Worm (Caenorhabditis elegans) whole organism, L3 larva: ENCODE measurements around the gene try-11.
"Not testable (repeated sequence)": the region's sequence is repeated elsewhere in the genome, so short reads cannot be mapped to it uniquely, and the experiment has no call there.

Experiments used
- R02D3.7 ChIP-seq: fragments of 150-350 bp; optimal IDR thresholded peaks from 2 replicates; lab custom pipeline; 2014; ENCODE audit warnings: missing biosample characterization, missing genetic modification characterization
- aly-2 ChIP-seq: fragments of 150-350 bp; optimal IDR thresholded peaks from 2 replicates; lab custom pipeline; 2014; ENCODE audit warnings: missing biosample characterization, missing genetic modification characterization
- ama-1 ChIP-seq: fragments of 150-350 bp; optimal IDR thresholded peaks from 2 replicates; lab custom pipeline; 2018
- ceh-16 ChIP-seq: sonication (generic microtip); optimal IDR thresholded peaks from 2 replicates; lab custom pipeline; 2017; ENCODE audit warnings: missing biosample characterization, missing genetic modification characterization
- ceh-28 ChIP-seq: fragments of 150-350 bp; optimal IDR thresholded peaks from 2 replicates; lab custom pipeline; 2014; ENCODE audit warnings: missing biosample characterization, missing genetic modification reagents, missing genetic modification characterization
- ceh-9 ChIP-seq: sonication (generic microtip); optimal IDR thresholded peaks from 2 replicates; lab custom pipeline; 2018; ENCODE audit warnings: missing biosample characterization, missing genetic modification characterization
- daf-12 ChIP-seq: fragments of 150-350 bp; optimal IDR thresholded peaks from 2 replicates; lab custom pipeline; 2014; ENCODE audit warnings: missing biosample characterization, missing genetic modification reagents, missing genetic modification characterization
- egl-27 ChIP-seq: sonication (generic microtip); optimal IDR thresholded peaks from 4 replicates; lab custom pipeline; 2017; ENCODE audit warnings: missing biosample characterization, missing genetic modification reagents, missing genetic modification characterization
- egl-5 ChIP-seq: fragments of 150-350 bp; optimal IDR thresholded peaks from 2 replicates; lab custom pipeline; 2017; ENCODE audit warnings: missing biosample characterization, missing genetic modification reagents, missing genetic modification characterization, inconsistent platforms
- elt-1 ChIP-seq: fragments of 150-350 bp; optimal IDR thresholded peaks from 2 replicates; lab custom pipeline; 2014; ENCODE audit warnings: missing biosample characterization, missing genetic modification characterization
- elt-2 ChIP-seq: sonication (generic microtip); optimal IDR thresholded peaks from 2 replicates; lab custom pipeline; 2016; ENCODE audit warnings: missing genetic modification reagents, mild to moderate bottlenecking, missing genetic modification characterization, missing compliant biosample characterization
- elt-3 ChIP-seq, 3 experiments: fragments of 150-350 bp in 1 of 3; sonication (generic microtip) in 2 of 3; optimal IDR thresholded peaks; 2 replicates in 2 of 3; 4 replicates in 1 of 3; lab custom pipeline; 2014 to 2017; ENCODE audit warnings: missing biosample characterization in 3 of 3, missing genetic modification characterization in 3 of 3
- eor-1 ChIP-seq, 2 experiments: fragments of 150-350 bp; optimal IDR thresholded peaks; 2 replicates each; lab custom pipeline; 2014 to 2018; ENCODE audit warnings: missing biosample characterization in 2 of 2, missing genetic modification characterization in 2 of 2
- fkh-2 ChIP-seq: fragments of 150-350 bp; optimal IDR thresholded peaks from 2 replicates; lab custom pipeline; 2014; ENCODE audit warnings: missing biosample characterization, missing genetic modification reagents, missing genetic modification characterization
- fos-1 ChIP-seq: fragments of 150-350 bp; optimal IDR thresholded peaks from 2 replicates; lab custom pipeline; 2014; ENCODE audit warnings: missing biosample characterization, missing genetic modification characterization
- jun-1 ChIP-seq: fragments of 150-350 bp; optimal IDR thresholded peaks from 2 replicates; lab custom pipeline; 2014; ENCODE audit warnings: missing biosample characterization, missing genetic modification reagents, missing genetic modification characterization
- lin-15B ChIP-seq: fragments of 150-350 bp; optimal IDR thresholded peaks from 2 replicates; lab custom pipeline; 2014; ENCODE audit warnings: missing biosample characterization, missing genetic modification characterization
- lin-39 ChIP-seq: fragments of 150-350 bp; optimal IDR thresholded peaks from 2 replicates; lab custom pipeline; 2018; ENCODE audit warnings: missing biosample characterization, missing genetic modification reagents, missing genetic modification characterization
- lsy-12 ChIP-seq: sonication (generic microtip); optimal IDR thresholded peaks from 2 replicates; lab custom pipeline; 2016; ENCODE audit warnings: mild to moderate bottlenecking, missing genetic modification characterization, missing compliant biosample characterization
- mml-1 ChIP-seq: fragments of 150-350 bp; sonication (generic microtip); optimal IDR thresholded peaks from 3 replicates; lab custom pipeline; 2014; ENCODE audit warnings: missing biosample characterization, missing genetic modification characterization
- nhr-11 ChIP-seq: fragments of 150-350 bp; optimal IDR thresholded peaks from 2 replicates; lab custom pipeline; 2014; ENCODE audit warnings: missing biosample characterization, missing genetic modification characterization
- nhr-12 ChIP-seq: fragments of 150-350 bp; optimal IDR thresholded peaks from 2 replicates; lab custom pipeline; 2014; ENCODE audit warnings: missing biosample characterization, missing genetic modification characterization
- nhr-23 ChIP-seq: fragments of 150-350 bp; optimal IDR thresholded peaks from 2 replicates; lab custom pipeline; 2014; ENCODE audit warnings: missing biosample characterization, missing genetic modification reagents, missing genetic modification characterization
- nhr-67 ChIP-seq: fragments of 150-350 bp; optimal IDR thresholded peaks from 2 replicates; lab custom pipeline; 2014; ENCODE audit warnings: missing biosample characterization, missing genetic modification characterization
- nhr-76 ChIP-seq: fragments of 150-350 bp; sonication (generic microtip); optimal IDR thresholded peaks from 5 replicates; lab custom pipeline; 2014; ENCODE audit warnings: missing biosample characterization, missing genetic modification characterization
- pqm-1 ChIP-seq: fragments of 150-350 bp; optimal IDR thresholded peaks from 2 replicates; lab custom pipeline; 2017; ENCODE audit warnings: missing biosample characterization, missing genetic modification characterization, inconsistent platforms
- sea-2 ChIP-seq: fragments of 150-350 bp; sonication (generic microtip); optimal IDR thresholded peaks from 4 replicates; lab custom pipeline; 2014; ENCODE audit warnings: missing biosample characterization, missing genetic modification reagents, missing genetic modification characterization
- unc-39 ChIP-seq: sonication (generic microtip); optimal IDR thresholded peaks from 4 replicates; lab custom pipeline; 2017; ENCODE audit warnings: missing biosample characterization, missing genetic modification characterization
- unc-62 ChIP-seq: fragments of 150-350 bp; sonication (generic microtip); optimal IDR thresholded peaks from 4 replicates; lab custom pipeline; 2014; ENCODE audit warnings: missing biosample characterization, missing genetic modification reagents, missing genetic modification characterization
- ztf-11 ChIP-seq: fragments of 150-350 bp; optimal IDR thresholded peaks from 2 replicates; lab custom pipeline; 2014; ENCODE audit warnings: missing biosample characterization, missing genetic modification characterization
- ztf-4 ChIP-seq: fragments of 150-350 bp; optimal IDR thresholded peaks from 2 replicates; lab custom pipeline; 2014; ENCODE audit warnings: missing biosample characterization, missing genetic modification characterization

try-11 gene

ce11 chrV:7437538-7437937, 14.0 kb upstream of the try-11 start, which contains the start of gene F25E5.9 (continued):
- no peak for TF ChIP-seq elt-1 (tag; lab: Kevin White, UChicago)

- TF ChIP-seq daf-12 (tag; lab: Kevin White, UChicago) (no peak), ztf-11 (tag; lab: Kevin White, UChicago) (no peak), elt-3 (tag; optimal IDR thresholded peaks at IDR 0.05; lab: Kevin White, UChicago) (no peak), mml-1 (no peak), nhr-67 (no peak), unc-62 (GFP tag; lab: Kevin White, UChicago) (no peak), R02D3.7 (tag; lab: Kevin White, UChicago) (no peak)
- TF ChIP-seq, all 47 proteins: peak for 0
Observed at ce11 chrV:7437985-7438384, 13.5 kb upstream of the try-11 start, which contains the start of gene F25E5.16. TSS of gene F25E5.16 (plus strand) at chrV:7438285.

ce11 chrV:7439807-7440206, 11.7 kb upstream of the try-11 start, which contains the start of gene try-13:
TSS of gene try-13 (plus strand) at chrV:7440107.
- TF ChIP-seq jun-1 (no peak), ztf-4 (no peak), fos-1 (tag; lab: Kevin White, UChicago) (no peak), elt-1 (tag; lab: Kevin White, UChicago) (no peak), sea-2 (GFP tag; lab: Kevin White, UChicago) (no peak), R02D3.7 (tag; lab: Kevin White, UChicago) (no peak), daf-12 (tag; lab: Kevin White, UChicago) (no peak), nhr-23 (no peak), elt-2 (tag; lab: Kevin White, UChicago) (no peak), pqm-1 (tag; lab: Kevin White, UChicago) (no peak), egl-27 (tag; lab: Kevin White, UChicago) (no peak), ama-1 (lab: Kevin White, UChicago) (no peak), nhr-12 (no peak), ztf-11 (tag; lab: Kevin White, UChicago) (no peak), lsy-12 (tag; lab: Kevin White, UChicago) (no peak), eor-1 (tag; optimal IDR thresholded peaks at IDR 0.05; lab: Kevin White, UChicago) (no peak), ceh-28 (tag; lab: Kevin White, UChicago) (no peak)

ce11 chrV:7444331-7444730, 7.2 kb upstream of the try-11 start, which contains the start of gene nhr-141:
TSS of gene nhr-141 (plus strand) at chrV:7444661.
- TF ChIP-seq nhr-67, aly-2, mml-1: not testable (repeated sequence)

ce11 chrV:7446965-7447364, 4.6 kb upstream of the try-11 start, which contains the start of gene F25E5.5:
TSS of gene F25E5.5 (plus strand) at chrV:7447265.
- TF ChIP-seq lin-15B (tag; lab: Kevin White, UChicago): no peak
- TF ChIP-seq unc-39 (tag; lab: Kevin White, UChicago): no peak
- TF ChIP-seq, all 47 proteins: peak for 0

- TF ChIP-seq ceh-16 (no peak), ceh-9 (tag; lab: Kevin White, UChicago) (no peak), lin-15B (tag; lab: Kevin White, UChicago) (no peak), fkh-2 (tag; lab: Kevin White, UChicago) (no peak), lin-39 (no peak), elt-1 (tag; lab: Kevin White, UChicago) (no peak), nhr-11 (tag; lab: Kevin White, UChicago) (no peak), nhr-76 (tag; lab: Kevin White, UChicago) (no peak), unc-62 (GFP tag; lab: Kevin White, UChicago) (no peak)
Observed at ce11 chrV:7449303-7449827, 2.2 kb upstream of the try-11 start, which contains the start of gene try-12. TSS of gene try-12 (plus strand) at chrV:7449353.

- TF ChIP-seq lsy-12 (tag; lab: Kevin White, UChicago) (no peak), eor-1 (tag; optimal IDR thresholded peaks at IDR 0.05; lab: Kevin White, UChicago) (no peak), egl-5 (tag; lab: Kevin White, UChicago) (no peak)
Observed at ce11 chrV:7454236-7454635, 2.7 kb downstream of the try-11 start, which contains the start of gene try-8. TSS of gene try-8 (minus strand) at chrV:7454336.
